Fruit fly (Drosophila melanogaster): ENCODE measurements around the gene CG13738.

DNA sequence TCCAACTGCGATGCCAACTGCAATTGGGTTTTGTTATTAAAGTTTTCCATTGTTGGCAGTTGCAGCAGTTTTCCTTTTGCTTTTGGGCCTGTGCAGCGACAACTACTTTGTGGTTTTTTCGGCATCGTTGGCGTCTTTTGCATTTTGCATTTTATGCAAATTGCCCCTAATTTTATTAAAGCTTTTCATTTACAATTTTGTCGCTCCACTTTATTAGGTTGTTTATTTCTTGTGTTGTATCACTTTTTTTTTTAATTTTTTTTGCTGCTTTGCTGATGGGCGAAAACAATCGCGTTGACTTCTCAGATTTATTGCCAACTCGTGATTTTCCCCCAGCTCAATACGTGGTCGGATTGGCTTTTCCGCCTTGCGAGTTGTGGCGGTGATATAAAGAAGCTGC is 15.5 kb downstream of the CG13738 start:
- TF ChIP-seq CG6854 (GFP tag; optimal IDR thresholded peaks at IDR 0.05) (no peak), fd59A (GFP tag; optimal IDR thresholded peaks at IDR 0.05) (no peak), Eip75B (GFP tag; optimal IDR thresholded peaks at IDR 0.05) (no peak), eg (GFP tag; IDR thresholded peaks at IDR 0.05) (no peak)

Measured in whole organism, prepupa.